Worm (Caenorhabditis elegans) whole organism, late embryonic: ENCODE data around the gene W09D6.1.

ENCODE experiments used
- C08G9.2 ChIP-seq: sonication (generic microtip); optimal IDR thresholded peaks from 2 replicates; lab custom pipeline; 2016; ENCODE audit warnings: mild to moderate bottlenecking, missing genetic modification characterization, moderate library complexity, missing compliant biosample characterization
- K09A11.1 ChIP-seq: sonication (generic microtip); optimal IDR thresholded peaks from 2 replicates; lab custom pipeline; 2017; ENCODE audit warnings: antibody characterized with exemption, mild to moderate bottlenecking, missing genetic modification characterization, missing compliant biosample characterization; ENCODE audit not compliant: insufficient read depth
- ama-1 ChIP-seq: fragments of 150-350 bp; optimal IDR thresholded peaks from 2 replicates; lab custom pipeline; 2014
- ceh-14 ChIP-seq: sonication (generic microtip); optimal IDR thresholded peaks from 2 replicates; lab custom pipeline; 2016; ENCODE audit warnings: missing genotype, missing genetic modification characterization, missing compliant biosample characterization
- ceh-19 ChIP-seq: fragments of 200-800 bp; sonication (Bioruptor generic); optimal IDR thresholded peaks from 2 replicates; lab custom pipeline; 2018; ENCODE audit warnings: mild to moderate bottlenecking, missing genetic modification characterization, missing compliant biosample characterization
- ceh-2 ChIP-seq: sonication (generic microtip); optimal IDR thresholded peaks from 2 replicates; lab custom pipeline; 2016; ENCODE audit warnings: missing genotype, missing genetic modification characterization, missing compliant biosample characterization
- ceh-22 ChIP-seq: sonication (generic microtip); optimal IDR thresholded peaks from 2 replicates; lab custom pipeline; 2017; ENCODE audit warnings: missing biosample characterization, missing genetic modification characterization
- ceh-30 ChIP-seq: fragments of 150-350 bp; optimal IDR thresholded peaks from 2 replicates; lab custom pipeline; 2014; ENCODE audit warnings: missing biosample characterization, missing genetic modification characterization
- ceh-31 ChIP-seq: sonication (generic microtip); optimal IDR thresholded peaks from 2 replicates; lab custom pipeline; 2016; ENCODE audit warnings: missing genetic modification characterization, missing compliant biosample characterization
- ceh-34 ChIP-seq: sonication (generic microtip); optimal IDR thresholded peaks from 2 replicates; lab custom pipeline; 2016; ENCODE audit warnings: mild to moderate bottlenecking, missing genetic modification characterization, missing compliant biosample characterization
- ceh-45 ChIP-seq: fragments of 200-800 bp; sonication (Bioruptor generic); IDR thresholded peaks from 2 replicates; pipeline ENCODE4 v1.3.6; 2022; ENCODE audit warnings: missing genetic modification reagents, missing genetic modification characterization, missing compliant biosample characterization
- che-1 ChIP-seq: sonication (generic microtip); optimal IDR thresholded peaks from 2 replicates; lab custom pipeline; 2016; ENCODE audit warnings: mild to moderate bottlenecking, missing genetic modification characterization, missing compliant biosample characterization
- dmd-4 ChIP-seq: sonication (generic microtip); optimal IDR thresholded peaks from 2 replicates; lab custom pipeline; 2016; ENCODE audit warnings: borderline replicate concordance, missing genetic modification characterization, missing compliant biosample characterization
- dve-1 ChIP-seq: sonication (generic microtip); optimal IDR thresholded peaks from 2 replicates; lab custom pipeline; 2017; ENCODE audit warnings: antibody characterized with exemption, mild to moderate bottlenecking, missing genetic modification characterization, missing compliant biosample characterization
- elt-4 ChIP-seq: sonication (generic microtip); optimal IDR thresholded peaks from 2 replicates; lab custom pipeline; 2016; ENCODE audit warnings: missing genetic modification characterization, missing compliant biosample characterization
- ets-4 ChIP-seq: sonication (generic microtip); optimal IDR thresholded peaks from 2 replicates; lab custom pipeline; 2016; ENCODE audit warnings: missing genetic modification characterization, missing compliant biosample characterization
- fax-1 ChIP-seq: sonication (generic microtip); optimal IDR thresholded peaks from 2 replicates; lab custom pipeline; 2016; ENCODE audit warnings: missing genotype, missing genetic modification characterization, missing compliant biosample characterization
- fkh-6 ChIP-seq: sonication (generic microtip); optimal IDR thresholded peaks from 2 replicates; lab custom pipeline; 2016; ENCODE audit warnings: missing genetic modification characterization, missing compliant biosample characterization
- gmeb-2 ChIP-seq: sonication (generic microtip); optimal IDR thresholded peaks from 2 replicates; lab custom pipeline; 2016; ENCODE audit warnings: missing genetic modification characterization, inconsistent platforms, missing compliant biosample characterization
- hlh-15 ChIP-seq: sonication (generic microtip); optimal IDR thresholded peaks from 2 replicates; lab custom pipeline; 2016; ENCODE audit warnings: missing genetic modification characterization, missing compliant biosample characterization
- hlh-30 ChIP-seq: sonication (generic microtip); optimal IDR thresholded peaks from 2 replicates; lab custom pipeline; 2017; ENCODE audit warnings: antibody characterized with exemption, missing genetic modification characterization, missing compliant biosample characterization; ENCODE audit not compliant: insufficient read depth
- hlh-6 ChIP-seq: sonication (generic microtip); optimal IDR thresholded peaks from 2 replicates; lab custom pipeline; 2016; ENCODE audit warnings: missing genotype, missing genetic modification characterization, missing compliant biosample characterization
- lim-6 ChIP-seq: sonication (generic microtip); optimal IDR thresholded peaks from 2 replicates; lab custom pipeline; 2016; ENCODE audit warnings: missing genetic modification characterization, missing compliant biosample characterization
- madf-2 ChIP-seq: sonication (generic microtip); optimal IDR thresholded peaks from 2 replicates; lab custom pipeline; 2017; ENCODE audit warnings: missing genetic modification characterization, missing compliant biosample characterization
- mec-3 ChIP-seq: sonication (generic microtip); optimal IDR thresholded peaks from 2 replicates; lab custom pipeline; 2016; ENCODE audit warnings: borderline replicate concordance, missing genetic modification characterization, missing compliant biosample characterization
- nfya-1 ChIP-seq: sonication (generic microtip); optimal IDR thresholded peaks from 2 replicates; lab custom pipeline; 2017; ENCODE audit warnings: missing genetic modification characterization, mild to moderate bottlenecking, missing compliant biosample characterization, antibody characterized with exemption, moderate library complexity
- nhr-11 ChIP-seq: fragments of 150-350 bp; optimal IDR thresholded peaks from 2 replicates; lab custom pipeline; 2014; ENCODE audit warnings: missing biosample characterization, missing genetic modification characterization
- odd-2 ChIP-seq: sonication (generic microtip); optimal IDR thresholded peaks from 2 replicates; lab custom pipeline; 2017; ENCODE audit warnings: antibody characterized with exemption, mild to moderate bottlenecking, missing genetic modification characterization, missing compliant biosample characterization
- pha-2 ChIP-seq: sonication (generic microtip); optimal IDR thresholded peaks from 2 replicates; lab custom pipeline; 2017; ENCODE audit warnings: mild to moderate bottlenecking, missing genetic modification characterization, missing compliant biosample characterization
- pha-4 ChIP-seq: fragments of 150-350 bp; optimal IDR thresholded peaks from 2 replicates; lab custom pipeline; 2018; ENCODE audit warnings: missing biosample characterization, missing genetic modification reagents, missing genetic modification characterization
- pqm-1 ChIP-seq: sonication (generic microtip); optimal IDR thresholded peaks from 2 replicates; lab custom pipeline; 2016; ENCODE audit warnings: missing genetic modification characterization, missing compliant biosample characterization
- pros-1 ChIP-seq: fragments of 150-350 bp; optimal IDR thresholded peaks from 2 replicates; lab custom pipeline; 2014; ENCODE audit warnings: missing biosample characterization, missing genetic modification reagents, missing genetic modification characterization
- ref-2 ChIP-seq: sonication (generic microtip); optimal IDR thresholded peaks from 2 replicates; lab custom pipeline; 2016; ENCODE audit warnings: missing genetic modification characterization, missing compliant biosample characterization
- rnt-1 ChIP-seq: sonication (generic microtip); optimal IDR thresholded peaks from 2 replicates; lab custom pipeline; 2016; ENCODE audit warnings: missing genetic modification characterization, missing compliant biosample characterization
- sox-2 ChIP-seq: fragments of 200-800 bp; sonication (Bioruptor generic); IDR thresholded peaks from 2 replicates; pipeline ENCODE4 v1.3.6; 2022; ENCODE audit warnings: missing genetic modification reagents, missing genetic modification characterization, missing compliant biosample characterization
- syd-9 ChIP-seq: sonication (generic microtip); optimal IDR thresholded peaks from 2 replicates; lab custom pipeline; 2016; ENCODE audit warnings: mild to moderate bottlenecking, missing genetic modification characterization, moderate library complexity, missing compliant biosample characterization
- tbx-2 ChIP-seq: sonication (generic microtip); optimal IDR thresholded peaks from 2 replicates; lab custom pipeline; 2016; ENCODE audit warnings: missing genetic modification characterization, missing compliant biosample characterization
- tbx-7 ChIP-seq: sonication (generic microtip); optimal IDR thresholded peaks from 2 replicates; lab custom pipeline; 2016; ENCODE audit warnings: missing genotype, missing genetic modification characterization, missing compliant biosample characterization
- ttx-3 ChIP-seq: sonication (generic microtip); optimal IDR thresholded peaks from 2 replicates; lab custom pipeline; 2016; ENCODE audit warnings: missing genetic modification reagents, missing genetic modification characterization, missing compliant biosample characterization
- unc-3 ChIP-seq, 2 experiments: fragments of 200-800 bp in 1 of 2; sonication (Bioruptor generic) in 1 of 2; sonication (generic microtip) in 1 of 2; conservative IDR thresholded peaks in 1 of 2; optimal IDR thresholded peaks in 1 of 2; 2 replicates each; pipeline versions ENCODE4 v1.3.6 to Lab custom; 2016 to 2022; ENCODE audit warnings: missing compliant biosample characterization in 2 of 2, missing genetic modification characterization in 2 of 2, missing genetic modification reagents in 1 of 2
- unc-42 ChIP-seq: sonication (generic microtip); optimal IDR thresholded peaks from 2 replicates; lab custom pipeline; 2016; ENCODE audit warnings: missing genotype, missing genetic modification characterization, missing compliant biosample characterization
- unc-55 ChIP-seq: sonication (generic microtip); optimal IDR thresholded peaks from 2 replicates; lab custom pipeline; 2017; ENCODE audit warnings: missing biosample characterization, missing genetic modification reagents, missing genetic modification characterization
- unc-86 ChIP-seq: sonication (generic microtip); optimal IDR thresholded peaks from 2 replicates; lab custom pipeline; 2016; ENCODE audit warnings: missing genetic modification characterization, missing compliant biosample characterization
- zip-5 ChIP-seq: sonication (generic microtip); optimal IDR thresholded peaks from 2 replicates; lab custom pipeline; 2016; ENCODE audit warnings: missing genetic modification characterization, missing compliant biosample characterization
- ztf-16 ChIP-seq: sonication (generic microtip); optimal IDR thresholded peaks from 2 replicates; lab custom pipeline; 2017; ENCODE audit warnings: missing genetic modification characterization, missing compliant biosample characterization

Gene W09D6.1

ce11 chrIII:11090112-11090648 is 21.5 kb downstream of the W09D6.1 start:
- no peak for TF ChIP-seq pha-4
- TF ChIP-seq ztf-16 (tag; lab: Kevin White, UChicago): no peak
- peak; percentile 75 for TF ChIP-seq nfya-1 (tag; lab: Kevin White, UChicago)
- TF ChIP-seq pqm-1 (tag; lab: Kevin White, UChicago): no peak
- TF ChIP-seq ama-1: peak; percentile 89
- TF ChIP-seq, all 69 proteins: peak for 2

DNA sequence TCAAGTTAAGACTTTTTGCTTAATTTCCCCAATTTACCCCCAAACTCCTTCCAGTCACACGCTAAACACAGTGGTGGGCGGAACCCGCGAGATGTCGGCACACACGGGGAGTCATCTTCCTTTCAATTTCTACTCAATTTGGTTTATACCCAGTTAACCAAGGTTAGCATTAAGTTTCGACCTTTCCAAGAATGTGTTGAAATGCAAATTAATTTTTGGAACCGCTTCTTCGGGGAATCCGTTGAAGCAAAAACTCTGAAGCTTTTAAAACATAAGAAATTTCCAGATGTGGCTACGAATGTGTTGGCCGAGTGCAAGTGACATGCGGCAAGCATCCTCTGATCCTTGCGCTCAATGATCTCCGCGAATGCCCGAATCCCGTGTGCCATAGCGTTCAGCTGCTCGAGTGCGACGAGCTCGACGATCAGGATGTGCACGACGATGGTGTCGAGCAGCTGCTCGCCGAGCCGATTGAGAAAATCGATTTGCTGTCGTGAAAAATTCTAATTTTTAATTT is 22.3 kb downstream of the W09D6.1 start:
- TF ChIP-seq hlh-30 (tag; lab: Kevin White, UChicago) (no peak), rnt-1 (tag; lab: Kevin White, UChicago) (no peak), nfya-1 (tag; lab: Kevin White, UChicago) (no peak), ama-1 (peak; percentile 66), hlh-15 (no peak), odd-2 (tag; lab: Kevin White, UChicago) (no peak), ref-2 (tag; lab: Kevin White, UChicago) (no peak)
- TF ChIP-seq, all 69 proteins: peak for 1

DNA sequence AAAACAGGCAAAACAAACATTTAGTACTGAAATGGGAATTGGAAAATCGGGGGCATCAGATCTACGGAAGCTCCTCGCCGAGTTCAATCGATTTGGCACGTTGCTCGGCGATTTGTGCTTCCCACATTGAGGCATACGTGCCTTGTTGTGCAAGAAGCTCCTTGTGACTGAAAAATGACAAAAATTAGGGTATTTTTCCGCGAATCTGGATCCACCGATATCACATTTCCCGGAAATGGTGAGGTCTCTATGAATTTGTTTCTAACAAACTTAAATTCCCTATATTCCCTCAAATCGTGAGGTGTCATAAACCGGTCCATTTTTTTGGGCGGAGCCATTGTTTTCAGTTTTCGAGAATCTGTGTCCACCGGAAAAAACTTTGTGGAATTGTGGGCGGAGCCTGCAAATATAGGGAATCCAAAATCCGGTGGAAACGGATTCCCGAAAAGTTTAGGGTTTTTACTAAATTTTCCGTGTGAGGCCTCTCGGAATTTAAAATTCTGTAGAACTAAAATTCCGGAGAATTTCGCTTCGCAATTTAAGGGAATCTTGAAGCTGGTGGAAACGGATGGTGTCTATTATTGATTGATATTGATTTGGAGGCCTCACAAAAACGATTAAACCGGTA is 23.1 kb downstream of the W09D6.1 start:
- TF ChIP-seq unc-55 (GFP tag; lab: Kevin White, UChicago) (no peak), dve-1 (tag; lab: Kevin White, UChicago) (no peak), lim-6 (tag; lab: Kevin White, UChicago) (peak; percentile 91), sox-2 (no peak), K09A11.1 (tag; lab: Kevin White, UChicago) (no peak), unc-3 (GFP tag; conservative IDR thresholded peaks at IDR 0.05; lab: Robert Waterston, UW) (no peak), unc-3 (tag; optimal IDR thresholded peaks at IDR 0.05; lab: Kevin White, UChicago) (peak; percentile 69), ceh-30 (tag; lab: Kevin White, UChicago) (no peak), tbx-2 (tag; lab: Kevin White, UChicago) (peak; percentile 96), ceh-34 (peak; percentile 52), unc-86 (tag; lab: Kevin White, UChicago) (peak; percentile 76), ceh-45 (GFP tag; lab: Robert Waterston, UW) (no peak; the same call in 1 of the 2 replicates), gmeb-2 (tag; lab: Kevin White, UChicago) (peak; percentile 39), tbx-7 (tag; lab: Kevin White, UChicago) (peak; percentile 98), elt-4 (tag; lab: Kevin White, UChicago) (peak; percentile 90), mec-3 (tag; lab: Kevin White, UChicago) (no peak), odd-2 (tag; lab: Kevin White, UChicago) (no peak), ceh-14 (tag; lab: Kevin White, UChicago) (peak; percentile 94), fax-1 (tag; lab: Kevin White, UChicago) (peak; percentile 85), madf-2 (tag; lab: Kevin White, UChicago) (no peak), ceh-2 (peak; percentile 94), dmd-4 (peak; percentile 39), hlh-15 (peak; percentile 28), C08G9.2 (peak; percentile 99), pros-1 (no peak), ceh-31 (tag; lab: Kevin White, UChicago) (peak; percentile 99), che-1 (tag; lab: Kevin White, UChicago) (peak; percentile 42), ceh-19 (GFP tag; lab: Kevin White, UChicago) (peak; percentile 24), syd-9 (peak; percentile 36), pha-4 (no peak), ama-1 (no peak), hlh-6 (peak; percentile 7), rnt-1 (tag; lab: Kevin White, UChicago) (peak; percentile 71), ttx-3 (tag; lab: Kevin White, UChicago) (peak; percentile 62), hlh-30 (tag; lab: Kevin White, UChicago) (no peak), ceh-22 (tag; lab: Kevin White, UChicago) (no peak), ets-4 (tag; lab: Kevin White, UChicago) (peak; percentile 95), fkh-6 (tag; lab: Kevin White, UChicago) (peak; percentile 69), zip-5 (tag; lab: Kevin White, UChicago) (peak; percentile 88), pha-2 (tag; lab: Kevin White, UChicago) (peak; percentile 73), unc-42 (tag; lab: Kevin White, UChicago) (peak; percentile 35), nhr-11 (tag; lab: Kevin White, UChicago) (no peak), nfya-1 (tag; lab: Kevin White, UChicago) (no peak)
